Worm (Caenorhabditis elegans) whole organism, midembryonic: Measurements from ENCODE around the gene F54B3.4.

Experiments used
- T22C8.4 ChIP-seq: fragments of 200-800 bp; sonication (Bioruptor generic); IDR thresholded peaks from 2 replicates; pipeline ENCODE4 v1.3.6; 2022; ENCODE audit warnings: missing genetic modification characterization, missing compliant biosample characterization
- cog-1 ChIP-seq: sonication (generic microtip); optimal IDR thresholded peaks from 2 replicates; lab custom pipeline; 2016; ENCODE audit warnings: missing genetic modification characterization, missing compliant biosample characterization
- flt-1 ChIP-seq: fragments of 200-800 bp; sonication (Bioruptor generic); IDR thresholded peaks from 2 replicates; pipeline ENCODE4 v1.3.6; 2022; ENCODE audit warnings: missing genetic modification characterization, missing compliant biosample characterization
- klf-2 ChIP-seq: fragments of 200-800 bp; sonication (Bioruptor generic); conservative IDR thresholded peaks from 2 replicates; pipeline ENCODE4 v1.3.6; 2022; ENCODE audit warnings: missing genetic modification reagents, missing genetic modification characterization, missing compliant biosample characterization
- ref-1 ChIP-seq: fragments of 200-800 bp; sonication (Bioruptor generic); conservative IDR thresholded peaks from 2 replicates; pipeline ENCODE4 v1.3.6; 2022; ENCODE audit warnings: missing genetic modification reagents, missing genetic modification characterization, missing compliant biosample characterization
- ztf-23 ChIP-seq: fragments of 200-800 bp; sonication (Bioruptor generic); IDR thresholded peaks from 2 replicates; pipeline ENCODE4 v1.3.6; 2022; ENCODE audit warnings: missing genetic modification reagents, missing genetic modification characterization, missing compliant biosample characterization

DNA sequence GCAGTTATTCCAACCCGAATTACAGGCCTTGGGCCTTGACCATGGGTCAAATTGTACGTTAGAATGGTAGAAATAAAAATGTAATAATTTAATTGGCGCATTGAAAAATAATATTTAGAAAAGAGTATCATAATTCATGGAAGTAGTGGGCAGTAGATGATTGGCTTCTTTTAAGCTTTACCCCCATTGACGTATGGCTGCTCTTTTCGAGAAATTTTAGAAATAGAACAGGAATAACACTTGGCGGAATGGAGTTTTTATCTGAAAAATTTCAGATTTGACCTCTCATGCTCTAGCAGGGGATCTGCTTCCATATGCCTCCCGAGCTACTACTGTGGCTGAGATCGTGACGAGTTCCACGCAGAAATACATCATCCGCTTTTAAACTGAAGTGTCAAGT is 37.7 kb upstream of the F54B3.4 start, which contains the start of gene gcy-4:
- TF ChIP-seq cog-1 (tag; lab: Kevin White, UChicago), result no peak
- TF ChIP-seq ztf-23 (GFP tag; lab: Robert Waterston, UW), result no peak
- no peak for TF ChIP-seq T22C8.4
- no peak for TF ChIP-seq ref-1 (GFP tag; lab: Robert Waterston, UW)
- TF ChIP-seq klf-2 (GFP tag; lab: Robert Waterston, UW), result no peak
- TF ChIP-seq flt-1 (GFP tag; lab: Robert Waterston, UW), result no peak
